Worm (Caenorhabditis elegans) whole organism, L1 larva: Measurements from ENCODE around the gene ugt-17.

ENCODE experiments used
- C04F5.9 ChIP-seq: sonication (generic microtip); optimal IDR thresholded peaks from 2 replicates; lab custom pipeline; 2016; ENCODE audit warnings: missing genetic modification characterization, missing compliant biosample characterization
- F16B12.6 ChIP-seq: fragments of 150-350 bp; optimal IDR thresholded peaks from 2 replicates; lab custom pipeline; 2014; ENCODE audit warnings: missing biosample characterization, missing genetic modification characterization
- Y116A8C.19 ChIP-seq: sonication (generic microtip); optimal IDR thresholded peaks from 2 replicates; lab custom pipeline; 2016; ENCODE audit warnings: missing compliant biosample characterization, missing genetic modification characterization, borderline replicate concordance
- alr-1 ChIP-seq: fragments of 200-800 bp; sonication (Bioruptor generic); optimal IDR thresholded peaks from 2 replicates; lab custom pipeline; 2018; ENCODE audit warnings: borderline replicate concordance, mild to moderate bottlenecking, missing genetic modification characterization, missing compliant biosample characterization
- aly-2 ChIP-seq: fragments of 150-350 bp; optimal IDR thresholded peaks from 2 replicates; lab custom pipeline; 2014; ENCODE audit warnings: missing biosample characterization, missing genetic modification characterization
- ceh-8 ChIP-seq: fragments of 200-800 bp; sonication (Bioruptor generic); optimal IDR thresholded peaks from 2 replicates; lab custom pipeline; 2018; ENCODE audit warnings: mild to moderate bottlenecking, missing genetic modification characterization, moderate library complexity, missing compliant biosample characterization
- ces-1 ChIP-seq: fragments of 150-350 bp; optimal IDR thresholded peaks from 2 replicates; lab custom pipeline; 2014; ENCODE audit warnings: missing biosample characterization, missing genetic modification reagents, missing genetic modification characterization
- dsc-1 ChIP-seq: sonication (generic microtip); optimal IDR thresholded peaks from 2 replicates; lab custom pipeline; 2016; ENCODE audit warnings: mild to moderate bottlenecking, missing genetic modification characterization, missing compliant biosample characterization
- efl-1 ChIP-seq, 4 experiments: fragments of 150-350 bp; optimal IDR thresholded peaks in 3 of 4; peaks in 1 of 4; 1 replicate in 1 of 4; 2 replicates in 3 of 4; lab custom pipeline; 2014; ENCODE audit warnings: missing biosample characterization in 2 of 4, missing genetic modification characterization in 2 of 4, missing genetic modification reagents in 2 of 4
- egl-13 ChIP-seq: sonication (generic microtip); optimal IDR thresholded peaks from 2 replicates; lab custom pipeline; 2016; ENCODE audit warnings: missing genotype, missing genetic modification reagents, missing genetic modification characterization, missing compliant biosample characterization
- ets-5 ChIP-seq: fragments of 200-800 bp; sonication (Bioruptor generic); IDR thresholded peaks from 2 replicates; pipeline ENCODE4 v1.3.6; 2022; ENCODE audit warnings: missing genetic modification characterization, missing compliant biosample characterization
- fos-1 ChIP-seq: fragments of 150-350 bp; optimal IDR thresholded peaks from 2 replicates; lab custom pipeline; 2014; ENCODE audit warnings: missing biosample characterization, missing genetic modification characterization
- grh-1 ChIP-seq: fragments of 200-800 bp; sonication (Bioruptor generic); IDR thresholded peaks from 2 replicates; pipeline ENCODE4 v1.3.6; 2022; ENCODE audit warnings: missing genetic modification reagents, missing genetic modification characterization, missing compliant biosample characterization
- hlh-17 ChIP-seq: fragments of 200-800 bp; sonication (Bioruptor generic); optimal IDR thresholded peaks from 2 replicates; lab custom pipeline; 2018; ENCODE audit warnings: missing genetic modification characterization, mild to moderate bottlenecking, missing compliant biosample characterization, moderate library complexity, borderline replicate concordance
- lin-14 ChIP-seq: fragments of 200-800 bp; sonication (Bioruptor generic); optimal IDR thresholded peaks from 2 replicates; lab custom pipeline; 2018; ENCODE audit warnings: mild to moderate bottlenecking, missing genetic modification characterization, moderate library complexity, missing compliant biosample characterization
- lin-39 ChIP-seq: fragments of 150-350 bp; optimal IDR thresholded peaks from 2 replicates; lab custom pipeline; 2014; ENCODE audit warnings: missing biosample characterization, missing genetic modification reagents, missing genetic modification characterization
- mab-9 ChIP-seq: fragments of 200-800 bp; sonication (Bioruptor generic); IDR thresholded peaks from 2 replicates; pipeline ENCODE4 v1.3.6; 2022; ENCODE audit warnings: missing genetic modification reagents, missing genetic modification characterization, missing compliant biosample characterization
- mep-1 ChIP-seq: fragments of 150-350 bp; optimal IDR thresholded peaks from 2 replicates; lab custom pipeline; 2014; ENCODE audit warnings: missing biosample characterization, missing genetic modification characterization
- nhr-11 ChIP-seq: fragments of 150-350 bp; optimal IDR thresholded peaks from 2 replicates; lab custom pipeline; 2014; ENCODE audit warnings: missing biosample characterization, missing genetic modification characterization
- nhr-19 ChIP-seq: fragments of 200-800 bp; sonication (Bioruptor generic); conservative IDR thresholded peaks from 2 replicates; pipeline ENCODE4 v1.3.6; 2022; ENCODE audit warnings: missing genetic modification characterization, missing compliant biosample characterization
- nhr-20 ChIP-seq: sonication (generic microtip); optimal IDR thresholded peaks from 2 replicates; lab custom pipeline; 2016; ENCODE audit warnings: mild to moderate bottlenecking, missing genetic modification characterization, missing compliant biosample characterization
- nhr-71 ChIP-seq: sonication (generic microtip); optimal IDR thresholded peaks from 2 replicates; lab custom pipeline; 2016; ENCODE audit warnings: mild to moderate bottlenecking, missing genetic modification characterization, moderate library complexity, missing compliant biosample characterization
- nhr-77 ChIP-seq: fragments of 150-350 bp; optimal IDR thresholded peaks from 2 replicates; lab custom pipeline; 2014; ENCODE audit warnings: missing biosample characterization, missing genetic modification characterization
- nhr-84 ChIP-seq: sonication (generic microtip); optimal IDR thresholded peaks from 2 replicates; lab custom pipeline; 2017; ENCODE audit warnings: missing biosample characterization, missing genetic modification characterization
- nhr-90 ChIP-seq: sonication (generic microtip); optimal IDR thresholded peaks from 2 replicates; lab custom pipeline; 2016; ENCODE audit warnings: mild to moderate bottlenecking, missing genetic modification characterization, missing compliant biosample characterization; ENCODE audit not compliant: poor library complexity
- pag-3 ChIP-seq: sonication (generic microtip); optimal IDR thresholded peaks from 2 replicates; lab custom pipeline; 2017; ENCODE audit warnings: missing genetic modification characterization, mild to moderate bottlenecking, missing compliant biosample characterization, antibody characterized with exemption, borderline replicate concordance; ENCODE audit not compliant: insufficient read depth
- pqm-1 ChIP-seq: sonication (generic microtip); optimal IDR thresholded peaks from 3 replicates; lab custom pipeline; 2017; ENCODE audit warnings: missing biosample characterization, missing genetic modification characterization
- rnt-1 ChIP-seq: sonication (generic microtip); optimal IDR thresholded peaks from 2 replicates; lab custom pipeline; 2016; ENCODE audit warnings: mild to moderate bottlenecking, missing genetic modification characterization, moderate library complexity, missing compliant biosample characterization
- skn-1 ChIP-seq: fragments of 150-350 bp; optimal IDR thresholded peaks from 2 replicates; lab custom pipeline; 2014; ENCODE audit warnings: missing biosample characterization, missing genetic modification characterization
- snpc-4 ChIP-seq: fragments of 150-350 bp; optimal IDR thresholded peaks from 2 replicates; lab custom pipeline; 2014; ENCODE audit warnings: missing biosample characterization, missing genetic modification characterization
- snu-23 ChIP-seq: sonication (generic microtip); optimal IDR thresholded peaks from 2 replicates; lab custom pipeline; 2016; ENCODE audit warnings: missing genetic modification characterization, missing compliant biosample characterization
- sox-4 ChIP-seq: sonication (generic microtip); optimal IDR thresholded peaks from 2 replicates; lab custom pipeline; 2016; ENCODE audit warnings: missing genetic modification characterization, missing compliant biosample characterization
- sup-37 ChIP-seq: fragments of 200-800 bp; sonication (Bioruptor generic); optimal IDR thresholded peaks from 2 replicates; lab custom pipeline; 2018; ENCODE audit warnings: mild to moderate bottlenecking, missing genetic modification characterization, missing compliant biosample characterization
- swsn-7 ChIP-seq: sonication (generic microtip); optimal IDR thresholded peaks from 2 replicates; lab custom pipeline; 2016; ENCODE audit warnings: missing genetic modification characterization, missing compliant biosample characterization
- tbx-2 ChIP-seq: sonication (generic microtip); optimal IDR thresholded peaks from 2 replicates; lab custom pipeline; 2016; ENCODE audit warnings: missing genetic modification characterization, missing compliant biosample characterization
- unc-130 ChIP-seq: fragments of 150-350 bp; optimal IDR thresholded peaks from 2 replicates; lab custom pipeline; 2017; ENCODE audit warnings: missing biosample characterization, missing genetic modification characterization, inconsistent platforms
- unc-86 ChIP-seq: sonication (generic microtip); optimal IDR thresholded peaks from 2 replicates; lab custom pipeline; 2016; ENCODE audit warnings: missing genetic modification characterization, missing compliant biosample characterization
- unc-98 ChIP-seq: fragments of 200-800 bp; sonication (Bioruptor generic); IDR thresholded peaks from 2 replicates; pipeline ENCODE4 v1.3.6; 2022; ENCODE audit warnings: missing genetic modification characterization, missing compliant biosample characterization
- vab-15 ChIP-seq: sonication (generic microtip); optimal IDR thresholded peaks from 2 replicates; lab custom pipeline; 2017; ENCODE audit warnings: missing genotype, mild to moderate bottlenecking, missing genetic modification characterization, missing compliant biosample characterization
- zip-4 ChIP-seq: fragments of 200-800 bp; sonication (Bioruptor generic); optimal IDR thresholded peaks from 2 replicates; lab custom pipeline; 2018; ENCODE audit warnings: mild to moderate bottlenecking, missing genetic modification characterization, moderate library complexity, missing compliant biosample characterization
- ztf-11 ChIP-seq, 2 experiments: sonication (generic microtip); optimal IDR thresholded peaks; 2 replicates each; lab custom pipeline; 2016 to 2017; ENCODE audit warnings: missing genetic modification characterization in 2 of 2, missing biosample characterization in 1 of 2, missing compliant biosample characterization in 1 of 2
- ztf-4 ChIP-seq: fragments of 150-350 bp; optimal IDR thresholded peaks from 2 replicates; lab custom pipeline; 2014; ENCODE audit warnings: missing biosample characterization, missing genetic modification characterization

Gene ugt-17

DNA sequence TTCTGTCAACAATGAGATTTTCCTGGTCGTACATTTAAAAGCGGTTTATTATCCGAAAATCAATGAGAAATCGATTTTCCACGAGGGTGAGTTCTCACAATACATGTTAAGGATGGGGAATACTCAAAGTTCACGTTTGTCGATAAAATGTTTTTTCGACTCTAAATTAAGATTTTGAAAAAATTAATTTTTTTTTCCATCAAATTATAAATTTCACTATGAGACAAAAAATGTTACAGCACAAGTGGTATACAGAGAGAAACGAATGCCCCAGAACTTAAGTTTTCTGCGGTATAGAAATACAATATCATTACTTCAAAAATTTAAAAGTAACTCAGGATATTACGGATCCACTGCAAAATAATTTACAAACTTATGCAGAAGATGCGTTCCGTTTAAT, 26.5 kb downstream of the ugt-17 start, which contains the start of gene R04B5.1:
Gene R04B5.1 (minus strand): TSS at position 101 of the 400 bp plus-strand sequence.
- no peak for TF ChIP-seq unc-130 (tag; lab: Kevin White, UChicago)
- no peak for TF ChIP-seq lin-14 (GFP tag; lab: Kevin White, UChicago)
- TF ChIP-seq ztf-11 (tag; optimal IDR thresholded peaks at IDR 0.05; lab: Kevin White, UChicago): no peak
- TF ChIP-seq nhr-20: no peak
- TF ChIP-seq C04F5.9 (tag; lab: Kevin White, UChicago): no peak
- TF ChIP-seq swsn-7 (tag; lab: Kevin White, UChicago): no peak
- no peak for TF ChIP-seq pqm-1 (tag; lab: Kevin White, UChicago)
- no peak for TF ChIP-seq nhr-90 (tag; lab: Kevin White, UChicago)
- no peak for TF ChIP-seq nhr-77 (tag; lab: Kevin White, UChicago)
- no peak for TF ChIP-seq vab-15 (tag; lab: Kevin White, UChicago)
- no peak for TF ChIP-seq hlh-17 (GFP tag; lab: Kevin White, UChicago)
- TF ChIP-seq unc-86 (tag; lab: Kevin White, UChicago): no peak
- TF ChIP-seq unc-98: no peak
- no peak for TF ChIP-seq grh-1 (GFP tag; lab: Robert Waterston, UW)
- no peak for TF ChIP-seq mep-1 (tag; lab: Kevin White, UChicago)
- no peak for TF ChIP-seq aly-2 (tag; lab: Kevin White, UChicago)
- no peak for TF ChIP-seq snpc-4 (tag; lab: Kevin White, UChicago)
- TF ChIP-seq alr-1 (tag; lab: Kevin White, UChicago): no peak
- TF ChIP-seq ets-5 (GFP tag; lab: Robert Waterston, UW): no peak
- no peak for TF ChIP-seq Y116A8C.19 (tag; lab: Kevin White, UChicago)

DNA sequence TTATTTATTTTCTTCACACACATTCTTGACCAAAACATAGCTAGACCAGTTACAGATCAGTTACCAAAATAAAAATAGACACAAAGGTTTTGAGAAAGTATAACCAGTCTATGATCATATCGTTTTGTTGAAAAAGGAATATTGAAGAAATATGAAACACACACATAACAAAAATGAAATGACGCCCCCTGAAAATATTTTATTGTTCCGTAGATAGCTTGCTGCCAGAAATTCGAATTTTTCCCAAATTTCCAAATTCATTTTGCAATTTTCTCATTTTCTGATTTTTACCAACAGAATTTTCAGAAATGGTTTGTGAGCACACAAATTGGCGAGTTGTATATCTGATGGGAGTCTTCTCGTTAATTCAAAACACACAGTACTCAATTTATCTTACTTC, 29.3 kb downstream of the ugt-17 start, which contains the start of gene F57A8.7:
Gene F57A8.7 (plus strand): TSS at position 301 of the 400 bp plus-strand sequence.
- TF ChIP-seq ceh-8 (no peak), nhr-19 (GFP tag; lab: Robert Waterston, UW) (no peak), swsn-7 (tag; lab: Kevin White, UChicago) (no peak), sup-37 (GFP tag; lab: Kevin White, UChicago) (no peak), fos-1 (tag; lab: Kevin White, UChicago) (no peak), mab-9 (GFP tag; lab: Robert Waterston, UW) (no peak), rnt-1 (tag; lab: Kevin White, UChicago) (no peak), lin-39 (tag; lab: Kevin White, UChicago) (no peak), hlh-17 (GFP tag; lab: Kevin White, UChicago) (no peak), F16B12.6 (tag; lab: Kevin White, UChicago) (no peak), zip-4 (GFP tag; lab: Kevin White, UChicago) (no peak), snpc-4 (tag; lab: Kevin White, UChicago) (no peak), snu-23 (GFP tag; lab: Kevin White, UChicago) (no peak), dsc-1 (tag; lab: Kevin White, UChicago) (no peak), nhr-11 (tag; lab: Kevin White, UChicago) (no peak), egl-13 (no peak), nhr-71 (tag; lab: Kevin White, UChicago) (no peak)

DNA sequence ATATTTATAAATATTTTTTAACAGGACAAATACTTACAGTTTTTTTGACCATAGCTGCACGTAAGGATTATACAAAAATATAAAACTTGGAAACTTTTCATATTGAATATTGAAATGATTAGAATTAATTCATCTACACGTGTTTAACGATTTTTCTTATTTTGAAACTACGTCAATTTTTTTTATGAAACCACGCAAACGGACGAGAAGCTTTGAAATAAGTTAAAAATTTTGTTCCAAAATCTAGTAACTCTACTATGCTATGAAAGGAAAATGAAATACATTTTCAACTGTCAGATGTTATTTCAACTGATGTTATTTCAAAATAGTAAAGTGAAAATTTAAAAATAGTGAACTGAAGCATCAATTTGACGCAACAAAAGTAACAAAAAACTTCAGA, 31.0 kb downstream of the ugt-17 start, which contains the start of gene F57A8.6:
Gene F57A8.6 (minus strand): TSS at position 101 of the 400 bp plus-strand sequence.
- no peak for TF ChIP-seq pag-3 (tag; lab: Kevin White, UChicago)
- no peak for TF ChIP-seq mab-9 (GFP tag; lab: Robert Waterston, UW)
- no peak for TF ChIP-seq pqm-1 (tag; lab: Kevin White, UChicago)
- TF ChIP-seq nhr-11 (tag; lab: Kevin White, UChicago): no peak
- TF ChIP-seq zip-4 (GFP tag; lab: Kevin White, UChicago): no peak
- no peak for TF ChIP-seq ztf-4 (tag; lab: Kevin White, UChicago)
- no peak for TF ChIP-seq skn-1 (tag; lab: Kevin White, UChicago)
- TF ChIP-seq hlh-17 (GFP tag; lab: Kevin White, UChicago): no peak
- no peak for TF ChIP-seq sup-37 (GFP tag; lab: Kevin White, UChicago)
- no peak for TF ChIP-seq alr-1 (tag; lab: Kevin White, UChicago)
- no peak for TF ChIP-seq sox-4 (tag; lab: Kevin White, UChicago)
- TF ChIP-seq Y116A8C.19 (tag; lab: Kevin White, UChicago): no peak
- no peak for TF ChIP-seq tbx-2
- no peak for TF ChIP-seq rnt-1 (tag; lab: Kevin White, UChicago)
- TF ChIP-seq nhr-84 (tag; lab: Kevin White, UChicago): no peak
- TF ChIP-seq efl-1 (optimal IDR thresholded peaks at IDR 0.05; lab: Kevin White, UChicago): no peak
- no peak for TF ChIP-seq efl-1 (GFP tag; optimal IDR thresholded peaks at IDR 0.05 in 1 of 2; lab: Kevin White, UChicago)
- no peak for TF ChIP-seq unc-86 (tag; lab: Kevin White, UChicago)
- no peak for TF ChIP-seq ces-1 (GFP tag; lab: Kevin White, UChicago)
- TF ChIP-seq, all 84 proteins: peak for 0
